Fruit fly (Drosophila melanogaster) whole organism, embryonic: Measurements from ENCODE around the gene CG33108.

Source experiments
- Atf6 ChIP-seq: fragments of 200-800 bp; sonication (Bioruptor generic); IDR thresholded peaks from 2 replicates; pipeline ENCODE4 v1.3.6; 2022; ENCODE audit warnings: missing biosample characterization, missing genetic modification characterization
- CG1024 ChIP-seq: fragments of 200-800 bp; sonication (Bioruptor generic); IDR thresholded peaks from 2 replicates; pipeline ENCODE4 v1.3.6; 2022; ENCODE audit warnings: missing biosample characterization, missing genetic modification characterization
- CG11085 ChIP-seq: fragments of 200-800 bp; sonication (Bioruptor generic); IDR thresholded peaks from 2 replicates; pipeline ENCODE4 v1.3.6; 2022; ENCODE audit warnings: missing biosample characterization, missing genetic modification characterization
- CG11247 ChIP-seq: fragments of 200-800 bp; sonication (Bioruptor generic); IDR thresholded peaks from 2 replicates; pipeline ENCODE4 v1.3.6; 2022; ENCODE audit warnings: missing biosample characterization, missing genetic modification characterization
- CG11398 ChIP-seq: fragments of 200-800 bp; sonication (Bioruptor generic); optimal IDR thresholded peaks from 2 replicates; lab custom pipeline; 2016; ENCODE audit warnings: missing biosample characterization, missing genetic modification characterization
- CG11504 ChIP-seq: fragments of 200-800 bp; sonication (Bioruptor generic); optimal IDR thresholded peaks from 3 replicates; lab custom pipeline; 2019; ENCODE audit warnings: missing biosample characterization, mild to moderate bottlenecking, missing genetic modification characterization, moderate library complexity
- CG11723 ChIP-seq: fragments of 200-800 bp; sonication (Bioruptor generic); optimal IDR thresholded peaks from 2 replicates; lab custom pipeline; 2017; ENCODE audit warnings: missing biosample characterization, mild to moderate bottlenecking, missing genetic modification characterization
- CG1233 ChIP-seq: fragments of 200-800 bp; sonication (Bioruptor generic); optimal IDR thresholded peaks from 4 replicates; lab custom pipeline; 2018; ENCODE audit warnings: missing biosample characterization, mild to moderate bottlenecking, missing genetic modification characterization
- CG14965 ChIP-seq: fragments of 200-800 bp; sonication (Bioruptor generic); optimal IDR thresholded peaks from 2 replicates; lab custom pipeline; 2016; ENCODE audit warnings: missing biosample characterization, missing genetic modification characterization, borderline replicate concordance
- CG16813 ChIP-seq: fragments of 200-800 bp; sonication (Bioruptor generic); IDR thresholded peaks from 3 replicates; pipeline ENCODE4 v1.3.6; 2022; ENCODE audit warnings: missing biosample characterization, missing genetic modification characterization; ENCODE audit not compliant: partially characterized antibody
- CG17612 ChIP-seq: fragments of 200-800 bp; sonication (Bioruptor generic); IDR thresholded peaks from 2 replicates; pipeline ENCODE4 v1.3.6; 2022; ENCODE audit warnings: missing biosample characterization, missing genetic modification characterization
- CG17829 ChIP-seq: fragments of 200-800 bp; optimal IDR thresholded peaks from 2 replicates; lab custom pipeline; 2019; ENCODE audit warnings: missing biosample characterization, mild to moderate bottlenecking, missing genetic modification characterization, moderate library complexity
- CG17912 ChIP-seq: fragments of 200-800 bp; sonication (Bioruptor generic); optimal IDR thresholded peaks from 2 replicates; lab custom pipeline; 2018; ENCODE audit warnings: missing biosample characterization, mild to moderate bottlenecking, missing genetic modification characterization
- CG1832 ChIP-seq: fragments of 200-800 bp; sonication (Bioruptor generic); optimal IDR thresholded peaks from 2 replicates; lab custom pipeline; 2017; ENCODE audit warnings: missing biosample characterization, mild to moderate bottlenecking, missing genetic modification characterization, inconsistent platforms
- CG18619 ChIP-seq: fragments of 200-800 bp; sonication (Bioruptor generic); optimal IDR thresholded peaks from 3 replicates; lab custom pipeline; 2017; ENCODE audit warnings: missing biosample characterization, mild to moderate bottlenecking, missing genetic modification characterization
- CG2202 ChIP-seq: fragments of 200-800 bp; sonication (Bioruptor generic); optimal IDR thresholded peaks from 2 replicates; lab custom pipeline; 2018; ENCODE audit warnings: missing biosample characterization, mild to moderate bottlenecking, missing genetic modification characterization
- CG32772 ChIP-seq: fragments of 200-800 bp; sonication (Bioruptor generic); IDR thresholded peaks from 2 replicates; pipeline ENCODE4 v1.3.6; 2022; ENCODE audit warnings: missing biosample characterization, missing genetic modification characterization
- CG4404 ChIP-seq: fragments of 200-800 bp; sonication (Bioruptor generic); IDR thresholded peaks from 2 replicates; pipeline ENCODE4 v1.3.6; 2022; ENCODE audit warnings: missing biosample characterization, missing genetic modification characterization
- CG6272 ChIP-seq: fragments of 200-800 bp; sonication (Bioruptor generic); IDR thresholded peaks from 2 replicates; pipeline ENCODE4 v1.3.6; 2022; ENCODE audit warnings: missing biosample characterization, missing genetic modification characterization
- CG6654 ChIP-seq: fragments of 200-800 bp; sonication (Bioruptor generic); optimal IDR thresholded peaks from 2 replicates; lab custom pipeline; 2017; ENCODE audit warnings: missing biosample characterization, mild to moderate bottlenecking, missing genetic modification characterization
- CG6791 ChIP-seq: fragments of 200-800 bp; sonication (Bioruptor generic); IDR thresholded peaks from 3 replicates; pipeline ENCODE4 v1.3.6; 2022; ENCODE audit warnings: missing biosample characterization, missing genetic modification characterization; ENCODE audit not compliant: partially characterized antibody
- CG7372 ChIP-seq: fragments of 200-800 bp; sonication (Bioruptor generic); IDR thresholded peaks from 2 replicates; pipeline ENCODE4 v1.3.6; 2022; ENCODE audit warnings: missing biosample characterization, missing genetic modification characterization
- CG9932 ChIP-seq: fragments of 200-800 bp; sonication (Bioruptor generic); IDR thresholded peaks from 2 replicates; pipeline ENCODE4 v1.3.6; 2022; ENCODE audit warnings: missing biosample characterization, missing genetic modification characterization
- CTCF ChIP-seq: fragments of 200-800 bp; sonication (Bioruptor generic); optimal IDR thresholded peaks from 2 replicates; lab custom pipeline; 2017; ENCODE audit warnings: missing biosample characterization, mild to moderate bottlenecking, missing genetic modification characterization, moderate library complexity
- CkIIα-i1 ChIP-seq: fragments of 200-800 bp; sonication (Bioruptor generic); IDR thresholded peaks from 2 replicates; pipeline ENCODE4 v1.3.6; 2022; ENCODE audit warnings: missing biosample characterization, missing genetic modification characterization
- Hand ChIP-seq: fragments of 200-800 bp; sonication (Bioruptor generic); optimal IDR thresholded peaks from 2 replicates; lab custom pipeline; 2017; ENCODE audit warnings: mild to moderate bottlenecking, missing biosample characterization, missing genetic modification reagents, missing genetic modification characterization
- HmgD ChIP-seq: fragments of 200-800 bp; sonication (Bioruptor generic); optimal IDR thresholded peaks from 3 replicates; lab custom pipeline; 2016; ENCODE audit warnings: missing biosample characterization, missing genetic modification characterization
- Hr51 ChIP-seq, 2 experiments: fragments of 200-800 bp; sonication (Bioruptor generic); optimal IDR thresholded peaks; 2 replicates in 1 of 2; 3 replicates in 1 of 2; lab custom pipeline; 2016 to 2018; ENCODE audit warnings: missing biosample characterization in 2 of 2, missing genetic modification characterization in 2 of 2, mild to moderate bottlenecking in 1 of 2, moderate library complexity in 1 of 2
- Kr ChIP-seq: fragments of 200-800 bp; sonication (Bioruptor generic); optimal IDR thresholded peaks from 2 replicates; lab custom pipeline; 2017; ENCODE audit warnings: missing biosample characterization, mild to moderate bottlenecking, missing genetic modification characterization
- Max ChIP-seq: fragments of 200-800 bp; sonication (Bioruptor generic); optimal IDR thresholded peaks from 2 replicates; lab custom pipeline; 2016; ENCODE audit warnings: missing biosample characterization, mild to moderate bottlenecking, missing genetic modification characterization
- NC2β ChIP-seq: fragments of 200-800 bp; sonication (Bioruptor generic); optimal IDR thresholded peaks from 2 replicates; lab custom pipeline; 2016; ENCODE audit warnings: missing biosample characterization, missing genetic modification characterization
- Rfx ChIP-seq: fragments of 200-800 bp; sonication (Bioruptor generic); IDR thresholded peaks from 2 replicates; pipeline ENCODE4 v1.3.6; 2022; ENCODE audit warnings: missing biosample characterization, missing genetic modification characterization
- Sox100B ChIP-seq: fragments of 200-800 bp; sonication (Bioruptor generic); optimal IDR thresholded peaks from 3 replicates; lab custom pipeline; 2018; ENCODE audit warnings: missing biosample characterization, mild to moderate bottlenecking, missing genetic modification characterization
- bcd ChIP-seq: fragments of 200-800 bp; sonication (Bioruptor generic); optimal IDR thresholded peaks from 2 replicates; lab custom pipeline; 2017; ENCODE audit warnings: missing biosample characterization, mild to moderate bottlenecking, missing genetic modification characterization
- br ChIP-seq: fragments of >200 bp; optimal IDR thresholded peaks from 2 replicates; lab custom pipeline; 2017
- caup ChIP-seq: fragments of 200-800 bp; sonication (Bioruptor generic); optimal IDR thresholded peaks from 3 replicates; lab custom pipeline; 2017; ENCODE audit warnings: missing biosample characterization, mild to moderate bottlenecking, missing genetic modification characterization, moderate library complexity; ENCODE audit not compliant: severe bottlenecking
- cg ChIP-seq: fragments of 200-800 bp; sonication (Bioruptor generic); optimal IDR thresholded peaks from 3 replicates; lab custom pipeline; 2019; ENCODE audit warnings: missing biosample characterization, mild to moderate bottlenecking, missing genetic modification characterization, moderate library complexity
- crc ChIP-seq: fragments of 200-800 bp; sonication (Bioruptor generic); optimal IDR thresholded peaks from 2 replicates; lab custom pipeline; 2016; ENCODE audit warnings: missing biosample characterization, missing genetic modification characterization
- fd3F ChIP-seq: fragments of 200-800 bp; sonication (Bioruptor generic); optimal IDR thresholded peaks from 2 replicates; lab custom pipeline; 2018; ENCODE audit warnings: missing biosample characterization, mild to moderate bottlenecking, missing genetic modification characterization, moderate library complexity
- gro ChIP-seq: fragments of 200-800 bp; sonication (Bioruptor generic); optimal IDR thresholded peaks from 2 replicates; lab custom pipeline; 2016; ENCODE audit warnings: missing biosample characterization, missing genetic modification characterization
- ham ChIP-seq: fragments of 200-800 bp; sonication (Bioruptor generic); IDR thresholded peaks from 2 replicates; pipeline ENCODE4 v1.3.6; 2022; ENCODE audit warnings: missing biosample characterization, missing genetic modification characterization
- hth ChIP-seq: fragments of >200 bp; optimal IDR thresholded peaks from 2 replicates; lab custom pipeline; 2017; ENCODE audit warnings: inconsistent platforms
- maf-S ChIP-seq: fragments of 200-800 bp; sonication (Bioruptor generic); optimal IDR thresholded peaks from 2 replicates; lab custom pipeline; 2016; ENCODE audit warnings: missing biosample characterization, missing genetic modification characterization
- phol ChIP-seq: fragments of 200-800 bp; sonication (Bioruptor generic); optimal IDR thresholded peaks from 3 replicates; lab custom pipeline; 2018; ENCODE audit warnings: missing biosample characterization, mild to moderate bottlenecking, missing genetic modification characterization, moderate library complexity
- sd ChIP-seq: fragments of 200-800 bp; sonication (Bioruptor generic); optimal IDR thresholded peaks from 3 replicates; lab custom pipeline; 2018; ENCODE audit warnings: missing biosample characterization, mild to moderate bottlenecking, missing genetic modification characterization, moderate library complexity
- sens ChIP-seq: fragments of 200-800 bp; sonication (Bioruptor generic); peaks from one replicate; lab custom pipeline; 2016; ENCODE audit warnings: missing biosample characterization, missing genetic modification characterization
- slou ChIP-seq: fragments of 200-800 bp; sonication (Bioruptor generic); optimal IDR thresholded peaks from 3 replicates; lab custom pipeline; 2016; ENCODE audit warnings: missing biosample characterization, missing genetic modification characterization
- sob ChIP-seq: fragments of 200-800 bp; sonication (Bioruptor generic); IDR thresholded peaks from 2 replicates; pipeline ENCODE4 v1.3.6; 2022; ENCODE audit warnings: missing biosample characterization, missing genetic modification characterization
- tio ChIP-seq: fragments of 200-800 bp; sonication (Bioruptor generic); optimal IDR thresholded peaks from 2 replicates; lab custom pipeline; 2017; ENCODE audit warnings: missing biosample characterization, missing genetic modification characterization, inconsistent platforms
- trem ChIP-seq: fragments of 200-800 bp; optimal IDR thresholded peaks from 3 replicates; lab custom pipeline; 2019; ENCODE audit warnings: missing biosample characterization, mild to moderate bottlenecking, missing genetic modification characterization, moderate library complexity
- zfh2 ChIP-seq: fragments of 200-800 bp; sonication (Bioruptor generic); optimal IDR thresholded peaks from 2 replicates; lab custom pipeline; 2016; ENCODE audit warnings: missing biosample characterization, missing genetic modification characterization

The CG33108 gene

DNA sequence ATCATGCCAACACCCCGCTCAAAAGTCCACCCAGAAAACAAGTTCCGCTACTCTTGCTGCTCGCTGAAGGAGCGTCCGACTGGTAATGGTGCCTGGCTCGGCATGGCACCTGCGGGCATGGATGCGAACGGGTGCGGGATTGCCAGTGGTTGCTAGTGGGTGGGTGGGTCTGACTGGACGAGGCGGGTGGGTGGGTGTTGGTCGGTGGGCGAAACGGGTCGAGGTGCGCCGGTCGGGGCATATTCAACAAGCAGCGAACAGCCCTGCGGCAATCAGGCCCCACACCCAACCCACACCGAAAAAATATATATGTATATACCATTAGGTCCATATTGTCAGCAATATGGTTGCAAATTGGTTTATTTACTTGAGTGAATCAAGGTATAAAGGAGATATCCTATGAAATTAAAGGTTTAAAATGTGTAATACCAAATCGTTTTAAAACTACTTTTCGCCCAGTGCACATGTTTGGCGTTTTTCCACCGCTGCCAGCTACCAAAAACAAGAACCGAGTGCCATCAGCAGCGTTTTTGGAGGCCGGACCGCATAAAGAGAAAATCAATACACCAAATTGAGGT is 15.3 kb downstream of the CG33108 start (continued):
- TF ChIP-seq slou (GFP tag; lab: Kevin White, UChicago) (no peak), CG14965 (GFP tag; lab: Kevin White, UChicago) (no peak), fd3F (GFP tag; lab: Kevin White, UChicago) (peak; percentile 62), Hr51 (GFP tag; optimal IDR thresholded peaks at IDR 0.05; lab: Kevin White, UChicago) (peak in 1 of 2 experiments; percentile 73), CG32772 (GFP tag; lab: Robert Waterston, UW) (peak; percentile 60), CG9932 (GFP tag; lab: Robert Waterston, UW) (peak; percentile 55), tio (GFP tag; lab: Kevin White, UChicago) (no peak), phol (tag; lab: Kevin White, UChicago) (peak; percentile 41), CG17829 (peak; percentile 56), trem (tag; lab: Kevin White, UChicago) (no peak), CG1832 (GFP tag; lab: Kevin White, UChicago) (no peak), bcd (GFP tag; lab: Kevin White, UChicago) (peak; percentile 20), HmgD (no peak), caup (GFP tag; lab: Kevin White, UChicago) (peak; percentile 55), Rfx (GFP tag; lab: Robert Waterston, UW) (peak; percentile 81), sob (peak; percentile 53; the same call in 1 of the 2 replicates), ham (no peak), zfh2 (peak; percentile 20), Kr (GFP tag; lab: Kevin White, UChicago) (no peak), CG6654 (no peak), CG11504 (tag; lab: Kevin White, UChicago) (peak; percentile 78), CG11247 (peak; percentile 50; the same call in 1 of the 2 replicates), br (no peak), CG1024 (GFP tag; lab: Robert Waterston, UW) (no peak), crc (no peak), Max (GFP tag; lab: Kevin White, UChicago) (no peak), CG11723 (GFP tag; lab: Kevin White, UChicago) (peak; percentile 3), CG11398 (no peak), CkIIα-i1 (no peak), gro (no peak), CG6791 (GFP tag; lab: Robert Waterston, UW) (no peak), Atf6 (peak; percentile 76), CG18619 (peak; percentile 64), CG1233 (GFP tag; lab: Kevin White, UChicago) (peak; percentile 27), hth (no peak), CTCF (GFP tag; lab: Kevin White, UChicago) (no peak), CG17912 (GFP tag; lab: Kevin White, UChicago) (no peak), NC2β (GFP tag; lab: Kevin White, UChicago) (no peak), CG4404 (GFP tag; lab: Robert Waterston, UW) (peak; percentile 33), Sox100B (GFP tag; lab: Kevin White, UChicago) (peak; percentile 18), maf-S (GFP tag; lab: Kevin White, UChicago) (no peak), sd (tag; lab: Kevin White, UChicago) (peak; percentile 41), CG11085 (GFP tag; lab: Robert Waterston, UW) (peak; percentile 28; the same call in 1 of the 2 replicates), CG16813 (GFP tag; lab: Robert Waterston, UW) (no peak), CG7372 (GFP tag; lab: Robert Waterston, UW) (peak; percentile 53; the same call in 1 of the 2 replicates), sens (GFP tag; lab: Kevin White, UChicago) (peak; percentile 74), Hand (GFP tag; lab: Kevin White, UChicago) (peak; percentile 44), CG2202 (tag; lab: Kevin White, UChicago) (no peak), CG6272 (peak; percentile 44; the same call in 1 of the 2 replicates), CG17612 (GFP tag; lab: Robert Waterston, UW) (peak; percentile 43; the same call in 1 of the 2 replicates), cg (GFP tag; lab: Kevin White, UChicago) (no peak)
